Fruit fly (Drosophila melanogaster) whole organism, embryonic: Measurements from ENCODE around the gene CG33514.

Source experiments
- Atf3 ChIP-seq: fragments of 200-800 bp; sonication (Bioruptor generic); optimal IDR thresholded peaks from 3 replicates; lab custom pipeline; 2016; ENCODE audit warnings: missing biosample characterization, missing genetic modification characterization
- CG1024 ChIP-seq: fragments of 200-800 bp; sonication (Bioruptor generic); IDR thresholded peaks from 2 replicates; pipeline ENCODE4 v1.3.6; 2022; ENCODE audit warnings: missing biosample characterization, missing genetic modification characterization
- CG10979 ChIP-seq: fragments of 200-800 bp; sonication (Bioruptor generic); optimal IDR thresholded peaks from 2 replicates; lab custom pipeline; 2018; ENCODE audit warnings: missing biosample characterization, mild to moderate bottlenecking, missing genetic modification characterization, moderate library complexity
- CG11560 ChIP-seq: fragments of 200-800 bp; sonication (Bioruptor generic); IDR thresholded peaks from 3 replicates; pipeline ENCODE4 v1.3.6; 2022; ENCODE audit warnings: missing biosample characterization, missing genetic modification characterization
- CG12155 ChIP-seq: fragments of 200-800 bp; sonication (Bioruptor generic); optimal IDR thresholded peaks from 3 replicates; lab custom pipeline; 2016; ENCODE audit warnings: missing biosample characterization, missing genetic modification characterization
- CG12744 ChIP-seq: fragments of 200-800 bp; sonication (Bioruptor generic); optimal IDR thresholded peaks from 2 replicates; lab custom pipeline; 2016; ENCODE audit warnings: missing biosample characterization, missing genetic modification characterization
- CG13624 ChIP-seq: fragments of 200-800 bp; sonication (Bioruptor generic); optimal IDR thresholded peaks from 2 replicates; lab custom pipeline; 2016; ENCODE audit warnings: missing biosample characterization, missing genetic modification characterization
- CG1603 ChIP-seq: fragments of 200-800 bp; sonication (Bioruptor generic); optimal IDR thresholded peaks from 2 replicates; lab custom pipeline; 2019; ENCODE audit warnings: missing biosample characterization, mild to moderate bottlenecking, missing genetic modification characterization, moderate library complexity
- CG17568 ChIP-seq: fragments of 200-800 bp; sonication (Bioruptor generic); optimal IDR thresholded peaks from 2 replicates; lab custom pipeline; 2018; ENCODE audit warnings: missing biosample characterization, mild to moderate bottlenecking, missing genetic modification characterization, moderate library complexity
- CG18764 ChIP-seq: fragments of 200-800 bp; sonication (Bioruptor generic); optimal IDR thresholded peaks from 3 replicates; lab custom pipeline; 2016; ENCODE audit warnings: missing biosample characterization, missing genetic modification characterization
- CG30431 ChIP-seq: fragments of 200-800 bp; sonication (Bioruptor generic); optimal IDR thresholded peaks from 2 replicates; lab custom pipeline; 2017; ENCODE audit warnings: missing biosample characterization, missing genetic modification characterization
- CG31365 ChIP-seq: fragments of 200-800 bp; sonication (Bioruptor generic); optimal IDR thresholded peaks from 2 replicates; lab custom pipeline; 2018; ENCODE audit warnings: missing biosample characterization, mild to moderate bottlenecking, missing genetic modification characterization
- CG31388 ChIP-seq: fragments of 200-800 bp; sonication (Bioruptor generic); optimal IDR thresholded peaks from 2 replicates; lab custom pipeline; 2016; ENCODE audit warnings: missing biosample characterization, missing genetic modification characterization
- CG32772 ChIP-seq: fragments of 200-800 bp; sonication (Bioruptor generic); IDR thresholded peaks from 2 replicates; pipeline ENCODE4 v1.3.6; 2022; ENCODE audit warnings: missing biosample characterization, missing genetic modification characterization
- CG34422 ChIP-seq: fragments of 200-800 bp; sonication (Bioruptor generic); IDR thresholded peaks from 3 replicates; pipeline ENCODE4 v1.3.6; 2022; ENCODE audit warnings: missing biosample characterization, missing genetic modification characterization
- CG3995 ChIP-seq: fragments of 200-800 bp; sonication (Bioruptor generic); optimal IDR thresholded peaks from 3 replicates; lab custom pipeline; 2016; ENCODE audit warnings: missing biosample characterization, missing genetic modification characterization
- CG4404 ChIP-seq: fragments of 200-800 bp; sonication (Bioruptor generic); IDR thresholded peaks from 2 replicates; pipeline ENCODE4 v1.3.6; 2022; ENCODE audit warnings: missing biosample characterization, missing genetic modification characterization
- CG7839 ChIP-seq: fragments of 200-800 bp; sonication (Bioruptor generic); optimal IDR thresholded peaks from 3 replicates; lab custom pipeline; 2018; ENCODE audit warnings: missing biosample characterization, mild to moderate bottlenecking, missing genetic modification characterization, moderate library complexity
- CG8290 ChIP-seq, 3 experiments: fragments of 200-800 bp; sonication (Bioruptor generic); optimal IDR thresholded peaks; 2 replicates each; lab custom pipeline; 2016 to 2019; ENCODE audit warnings: missing biosample characterization in 3 of 3, missing genetic modification characterization in 3 of 3, mild to moderate bottlenecking in 2 of 3, moderate library complexity in 1 of 3
- Dip3 ChIP-seq: fragments of 200-800 bp; sonication (Bioruptor generic); optimal IDR thresholded peaks from 3 replicates; lab custom pipeline; 2016; ENCODE audit warnings: missing biosample characterization, missing genetic modification characterization
- H15 ChIP-seq: fragments of 200-800 bp; sonication (Bioruptor generic); IDR thresholded peaks from 3 replicates; pipeline ENCODE4 v1.3.6; 2022; ENCODE audit warnings: missing biosample characterization, missing genetic modification characterization
- H2.0 ChIP-seq: fragments of 200-800 bp; sonication (Bioruptor generic); IDR thresholded peaks from 2 replicates; pipeline ENCODE4 v1.3.6; 2022; ENCODE audit warnings: missing biosample characterization, missing genetic modification characterization
- HmgZ ChIP-seq: fragments of 200-800 bp; sonication (Bioruptor generic); optimal IDR thresholded peaks from 2 replicates; lab custom pipeline; 2018; ENCODE audit warnings: missing biosample characterization, mild to moderate bottlenecking, missing genetic modification characterization
- Meics ChIP-seq: fragments of 200-800 bp; sonication (Bioruptor generic); optimal IDR thresholded peaks from 2 replicates; lab custom pipeline; 2017; ENCODE audit warnings: missing biosample characterization, mild to moderate bottlenecking, missing genetic modification characterization
- NC2α ChIP-seq: fragments of 200-800 bp; sonication (Bioruptor generic); optimal IDR thresholded peaks from 2 replicates; lab custom pipeline; 2016; ENCODE audit warnings: missing biosample characterization, missing genetic modification characterization
- NFAT ChIP-seq: fragments of 200-800 bp; sonication (Bioruptor generic); IDR thresholded peaks from 2 replicates; pipeline ENCODE4 v1.3.6; 2022; ENCODE audit warnings: missing biosample characterization, missing genetic modification characterization
- Oaz ChIP-seq: fragments of 200-800 bp; sonication (Bioruptor generic); IDR thresholded peaks from 2 replicates; pipeline ENCODE4 v1.3.6; 2022; ENCODE audit warnings: missing biosample characterization, missing genetic modification characterization
- Pdp1 ChIP-seq, 2 experiments: fragments of 200-800 bp; sonication (Bioruptor generic); optimal IDR thresholded peaks; 3 replicates each; lab custom pipeline; 2016; ENCODE audit warnings: missing biosample characterization in 2 of 2, missing genetic modification characterization in 2 of 2, mild to moderate bottlenecking in 1 of 2, moderate library complexity in 1 of 2
- Ptx1 ChIP-seq: fragments of 200-800 bp; sonication (Bioruptor generic); IDR thresholded peaks from 2 replicates; pipeline ENCODE4 v1.3.6; 2022; ENCODE audit warnings: missing biosample characterization, missing genetic modification characterization
- Rfx ChIP-seq: fragments of 200-800 bp; sonication (Bioruptor generic); IDR thresholded peaks from 2 replicates; pipeline ENCODE4 v1.3.6; 2022; ENCODE audit warnings: missing biosample characterization, missing genetic modification characterization
- Side ChIP-seq: fragments of 200-800 bp; sonication (Bioruptor generic); optimal IDR thresholded peaks from 2 replicates; lab custom pipeline; 2016; ENCODE audit warnings: missing biosample characterization, missing genetic modification characterization
- al ChIP-seq: fragments of 200-800 bp; sonication (Bioruptor generic); IDR thresholded peaks from 2 replicates; pipeline ENCODE4 v1.3.6; 2022; ENCODE audit warnings: missing biosample characterization, missing genetic modification characterization
- ash1 ChIP-seq: fragments of 200-800 bp; sonication (Bioruptor generic); optimal IDR thresholded peaks from 2 replicates; lab custom pipeline; 2018; ENCODE audit warnings: missing biosample characterization, mild to moderate bottlenecking, missing genetic modification characterization
- btn ChIP-seq: fragments of 200-800 bp; sonication (Bioruptor generic); optimal IDR thresholded peaks from 2 replicates; lab custom pipeline; 2016; ENCODE audit warnings: missing biosample characterization, missing genetic modification characterization
- caup ChIP-seq: fragments of 200-800 bp; sonication (Bioruptor generic); optimal IDR thresholded peaks from 3 replicates; lab custom pipeline; 2017; ENCODE audit warnings: missing biosample characterization, mild to moderate bottlenecking, missing genetic modification characterization, moderate library complexity; ENCODE audit not compliant: severe bottlenecking
- danr ChIP-seq: fragments of 200-800 bp; sonication (Bioruptor generic); IDR thresholded peaks from 2 replicates; pipeline ENCODE4 v1.3.6; 2022; ENCODE audit warnings: missing biosample characterization, missing genetic modification characterization
- exex ChIP-seq: fragments of 200-800 bp; sonication (Bioruptor generic); optimal IDR thresholded peaks from 4 replicates; lab custom pipeline; 2018; ENCODE audit warnings: missing biosample characterization, mild to moderate bottlenecking, missing genetic modification characterization, moderate library complexity
- fd64A ChIP-seq: fragments of 200-800 bp; sonication (Bioruptor generic); optimal IDR thresholded peaks from 3 replicates; lab custom pipeline; 2018; ENCODE audit warnings: missing biosample characterization, mild to moderate bottlenecking, missing genetic modification characterization
- gro ChIP-seq: fragments of 200-800 bp; sonication (Bioruptor generic); optimal IDR thresholded peaks from 2 replicates; lab custom pipeline; 2016; ENCODE audit warnings: missing biosample characterization, missing genetic modification characterization
- inv ChIP-seq: fragments of 200-800 bp; sonication (Bioruptor generic); IDR thresholded peaks from 2 replicates; pipeline ENCODE4 v1.3.6; 2022; ENCODE audit warnings: missing biosample characterization, missing genetic modification characterization; ENCODE audit not compliant: partially characterized antibody
- ssp ChIP-seq: fragments of 200-800 bp; sonication (Bioruptor generic); IDR thresholded peaks from 2 replicates; pipeline ENCODE4 v1.3.6; 2022; ENCODE audit warnings: missing biosample characterization, missing genetic modification characterization
- ttk ChIP-seq: fragments of 200-800 bp; sonication (Bioruptor generic); IDR thresholded peaks from 2 replicates; pipeline ENCODE4 v2.1.2; 2022; ENCODE audit warnings: missing biosample characterization, missing genetic modification characterization
- vnd ChIP-seq: fragments of 200-800 bp; sonication (Bioruptor generic); IDR thresholded peaks from 3 replicates; pipeline ENCODE4 v1.3.6; 2022; ENCODE audit warnings: missing biosample characterization, missing genetic modification characterization; ENCODE audit not compliant: partially characterized antibody

Gene CG33514

dm6 chr3L:4375675-4376366 is 10.6 kb downstream of the CG33514 start (continued):
- TF ChIP-seq CG1024 (GFP tag; lab: Robert Waterston, UW): no peak
- no peak for TF ChIP-seq danr (GFP tag; lab: Robert Waterston, UW)
- TF ChIP-seq CG7839 (tag; lab: Kevin White, UChicago): peak; percentile 48
- peak; percentile 44 for TF ChIP-seq ttk (GFP tag; lab: Robert Waterston, UW)
- TF ChIP-seq HmgZ (tag; lab: Kevin White, UChicago): no peak
- no peak for TF ChIP-seq al
- peak; percentile 20 for TF ChIP-seq Meics (GFP tag; lab: Kevin White, UChicago)
- no peak for TF ChIP-seq NC2α (GFP tag; lab: Kevin White, UChicago)
- TF ChIP-seq CG4404 (GFP tag; lab: Robert Waterston, UW): 0 out of 2 replicates have a peak, but pooled peaks have one; percentile 8
- TF ChIP-seq CG8290 (GFP tag; optimal IDR thresholded peaks at IDR 0.05; lab: Kevin White, UChicago): no peak
- no peak for TF ChIP-seq CG8290 (tag; optimal IDR thresholded peaks at IDR 0.05; lab: Kevin White, UChicago)
- TF ChIP-seq CG3995 (GFP tag; lab: Kevin White, UChicago): no peak
- no peak for TF ChIP-seq Side
- no peak for TF ChIP-seq Dip3
- TF ChIP-seq exex (tag; lab: Kevin White, UChicago): no peak
- no peak for TF ChIP-seq vnd (GFP tag; lab: Robert Waterston, UW)
- peak; percentile 32; the same call in 1 of the 2 replicates for TF ChIP-seq Rfx (GFP tag; lab: Robert Waterston, UW)
- no peak for TF ChIP-seq gro (GFP tag; lab: Kevin White, UChicago)
- no peak for TF ChIP-seq CG12744 (GFP tag; lab: Kevin White, UChicago)
- no peak for TF ChIP-seq btn
- no peak for TF ChIP-seq ssp
- TF ChIP-seq inv (GFP tag; lab: Robert Waterston, UW): no peak
- TF ChIP-seq CG10979 (tag; lab: Kevin White, UChicago): peak; percentile 29
- TF ChIP-seq CG34422 (GFP tag; lab: Robert Waterston, UW): no peak
- TF ChIP-seq CG13624 (GFP tag; lab: Kevin White, UChicago): no peak
- TF ChIP-seq CG17568: no peak
- no peak for TF ChIP-seq NFAT
- TF ChIP-seq H2.0 (GFP tag; lab: Robert Waterston, UW): peak; percentile 39
- no peak for TF ChIP-seq Atf3
- TF ChIP-seq H15 (GFP tag; lab: Robert Waterston, UW): no peak
- no peak for TF ChIP-seq CG12155 (GFP tag; lab: Kevin White, UChicago)
- TF ChIP-seq fd64A: no peak
- TF ChIP-seq CG30431 (GFP tag; lab: Kevin White, UChicago): no peak
- TF ChIP-seq caup: no peak
- no peak for TF ChIP-seq CG18764 (GFP tag; lab: Kevin White, UChicago)
- TF ChIP-seq CG32772 (GFP tag; lab: Robert Waterston, UW): no peak
- peak; percentile 64 for TF ChIP-seq Ptx1 (GFP tag; lab: Robert Waterston, UW)
- no peak for TF ChIP-seq CG31365
- TF ChIP-seq CG1603 (tag; lab: Kevin White, UChicago): peak; percentile 51
- TF ChIP-seq CG31388 (GFP tag; lab: Kevin White, UChicago): no peak
- TF ChIP-seq CG11560 (tag; lab: Robert Waterston, UW): no peak
- no peak for TF ChIP-seq Pdp1 (GFP tag; optimal IDR thresholded peaks at IDR 0.05; lab: Kevin White, UChicago)
- TF ChIP-seq ash1 (GFP tag; lab: Kevin White, UChicago): no peak
- 0 out of 2 replicates have a peak, but pooled peaks have one; percentile 37 for TF ChIP-seq Oaz (GFP tag; lab: Robert Waterston, UW)
- TF ChIP-seq, all 482 proteins: peak for 76
